Worm (Caenorhabditis elegans) whole organism, L3 larva: ENCODE results near the gene M163.1.

Experiments used
- ZK546.5 ChIP-seq: sonication (generic microtip); optimal IDR thresholded peaks from 2 replicates; lab custom pipeline; 2017; ENCODE audit warnings: missing biosample characterization, missing genetic modification characterization
- aly-2 ChIP-seq: fragments of 150-350 bp; optimal IDR thresholded peaks from 2 replicates; lab custom pipeline; 2014; ENCODE audit warnings: missing biosample characterization, missing genetic modification characterization
- ceh-16 ChIP-seq: sonication (generic microtip); optimal IDR thresholded peaks from 2 replicates; lab custom pipeline; 2017; ENCODE audit warnings: missing biosample characterization, missing genetic modification characterization
- ceh-28 ChIP-seq: fragments of 150-350 bp; optimal IDR thresholded peaks from 2 replicates; lab custom pipeline; 2014; ENCODE audit warnings: missing biosample characterization, missing genetic modification reagents, missing genetic modification characterization
- daf-12 ChIP-seq: fragments of 150-350 bp; optimal IDR thresholded peaks from 2 replicates; lab custom pipeline; 2014; ENCODE audit warnings: missing biosample characterization, missing genetic modification reagents, missing genetic modification characterization
- egl-27 ChIP-seq: sonication (generic microtip); optimal IDR thresholded peaks from 4 replicates; lab custom pipeline; 2017; ENCODE audit warnings: missing biosample characterization, missing genetic modification reagents, missing genetic modification characterization
- egl-5 ChIP-seq: fragments of 150-350 bp; optimal IDR thresholded peaks from 2 replicates; lab custom pipeline; 2017; ENCODE audit warnings: missing biosample characterization, missing genetic modification reagents, missing genetic modification characterization, inconsistent platforms
- elt-1 ChIP-seq: fragments of 150-350 bp; optimal IDR thresholded peaks from 2 replicates; lab custom pipeline; 2014; ENCODE audit warnings: missing biosample characterization, missing genetic modification characterization
- elt-2 ChIP-seq: sonication (generic microtip); optimal IDR thresholded peaks from 2 replicates; lab custom pipeline; 2016; ENCODE audit warnings: missing genetic modification reagents, mild to moderate bottlenecking, missing genetic modification characterization, missing compliant biosample characterization
- elt-3 ChIP-seq, 3 experiments: fragments of 150-350 bp in 1 of 3; sonication (generic microtip) in 2 of 3; optimal IDR thresholded peaks; 2 replicates in 2 of 3; 4 replicates in 1 of 3; lab custom pipeline; 2014 to 2017; ENCODE audit warnings: missing biosample characterization in 3 of 3, missing genetic modification characterization in 3 of 3
- eor-1 ChIP-seq, 2 experiments: fragments of 150-350 bp; optimal IDR thresholded peaks; 2 replicates each; lab custom pipeline; 2014 to 2018; ENCODE audit warnings: missing biosample characterization in 2 of 2, missing genetic modification characterization in 2 of 2
- fkh-10 ChIP-seq: sonication (generic microtip); optimal IDR thresholded peaks from 2 replicates; lab custom pipeline; 2017; ENCODE audit warnings: missing biosample characterization, missing genetic modification reagents, missing genetic modification characterization
- fkh-2 ChIP-seq: fragments of 150-350 bp; optimal IDR thresholded peaks from 2 replicates; lab custom pipeline; 2014; ENCODE audit warnings: missing biosample characterization, missing genetic modification reagents, missing genetic modification characterization
- fos-1 ChIP-seq: fragments of 150-350 bp; optimal IDR thresholded peaks from 2 replicates; lab custom pipeline; 2014; ENCODE audit warnings: missing biosample characterization, missing genetic modification characterization
- hmg-11 ChIP-seq: sonication (generic microtip); optimal IDR thresholded peaks from 2 replicates; lab custom pipeline; 2016; ENCODE audit warnings: missing genetic modification characterization, missing compliant biosample characterization
- jun-1 ChIP-seq: fragments of 150-350 bp; optimal IDR thresholded peaks from 2 replicates; lab custom pipeline; 2014; ENCODE audit warnings: missing biosample characterization, missing genetic modification reagents, missing genetic modification characterization
- lin-15B ChIP-seq: fragments of 150-350 bp; optimal IDR thresholded peaks from 2 replicates; lab custom pipeline; 2014; ENCODE audit warnings: missing biosample characterization, missing genetic modification characterization
- lin-39 ChIP-seq: fragments of 150-350 bp; optimal IDR thresholded peaks from 2 replicates; lab custom pipeline; 2018; ENCODE audit warnings: missing biosample characterization, missing genetic modification reagents, missing genetic modification characterization
- mdl-1 ChIP-seq: fragments of 150-350 bp; optimal IDR thresholded peaks from 2 replicates; lab custom pipeline; 2014; ENCODE audit warnings: missing biosample characterization, missing genetic modification characterization
- mml-1 ChIP-seq: fragments of 150-350 bp; sonication (generic microtip); optimal IDR thresholded peaks from 3 replicates; lab custom pipeline; 2014; ENCODE audit warnings: missing biosample characterization, missing genetic modification characterization
- nfya-1 ChIP-seq: sonication (generic microtip); optimal IDR thresholded peaks from 2 replicates; lab custom pipeline; 2017; ENCODE audit warnings: missing genetic modification characterization, mild to moderate bottlenecking, missing compliant biosample characterization, antibody characterized with exemption, moderate library complexity; ENCODE audit not compliant: insufficient read depth
- nhr-11 ChIP-seq: fragments of 150-350 bp; optimal IDR thresholded peaks from 2 replicates; lab custom pipeline; 2014; ENCODE audit warnings: missing biosample characterization, missing genetic modification characterization
- nhr-12 ChIP-seq: fragments of 150-350 bp; optimal IDR thresholded peaks from 2 replicates; lab custom pipeline; 2014; ENCODE audit warnings: missing biosample characterization, missing genetic modification characterization
- nhr-23 ChIP-seq: fragments of 150-350 bp; optimal IDR thresholded peaks from 2 replicates; lab custom pipeline; 2014; ENCODE audit warnings: missing biosample characterization, missing genetic modification reagents, missing genetic modification characterization
- nhr-237 ChIP-seq: fragments of 150-350 bp; optimal IDR thresholded peaks from 2 replicates; lab custom pipeline; 2014; ENCODE audit warnings: missing biosample characterization, missing genetic modification characterization
- nhr-25 ChIP-seq: sonication (generic microtip); optimal IDR thresholded peaks from 2 replicates; lab custom pipeline; 2017; ENCODE audit warnings: missing biosample characterization, missing genetic modification characterization
- nhr-43 ChIP-seq: sonication (generic microtip); optimal IDR thresholded peaks from 2 replicates; lab custom pipeline; 2016; ENCODE audit warnings: mild to moderate bottlenecking, missing genetic modification characterization, missing compliant biosample characterization; ENCODE audit not compliant: poor library complexity, severe bottlenecking
- nhr-76 ChIP-seq: fragments of 150-350 bp; sonication (generic microtip); optimal IDR thresholded peaks from 5 replicates; lab custom pipeline; 2014; ENCODE audit warnings: missing biosample characterization, missing genetic modification characterization
- nhr-77 ChIP-seq: fragments of 150-350 bp; optimal IDR thresholded peaks from 2 replicates; lab custom pipeline; 2014; ENCODE audit warnings: missing biosample characterization, missing genetic modification characterization
- pha-4 ChIP-seq: fragments of 150-350 bp; optimal IDR thresholded peaks from 2 replicates; lab custom pipeline; 2014; ENCODE audit warnings: missing biosample characterization, missing genetic modification reagents, missing genetic modification characterization
- pqm-1 ChIP-seq: fragments of 150-350 bp; optimal IDR thresholded peaks from 2 replicates; lab custom pipeline; 2017; ENCODE audit warnings: missing biosample characterization, missing genetic modification characterization, inconsistent platforms
- snpc-4 ChIP-seq: fragments of 150-350 bp; optimal IDR thresholded peaks from 2 replicates; lab custom pipeline; 2014; ENCODE audit warnings: missing biosample characterization, missing genetic modification characterization
- unc-39 ChIP-seq: sonication (generic microtip); optimal IDR thresholded peaks from 4 replicates; lab custom pipeline; 2017; ENCODE audit warnings: missing biosample characterization, missing genetic modification characterization
- zag-1 ChIP-seq: fragments of 150-350 bp; optimal IDR thresholded peaks from 2 replicates; lab custom pipeline; 2014; ENCODE audit warnings: missing biosample characterization, missing genetic modification characterization
- ztf-4 ChIP-seq: fragments of 150-350 bp; optimal IDR thresholded peaks from 2 replicates; lab custom pipeline; 2014; ENCODE audit warnings: missing biosample characterization, missing genetic modification characterization

Gene M163.1

ce11 chrX:14500422-14501058 is 3.1 kb downstream of the M163.1 start:
- TF ChIP-seq pqm-1 (tag; lab: Kevin White, UChicago): peak; percentile 17
- TF ChIP-seq pha-4 (tag; lab: Kevin White, UChicago): peak; percentile 14
- no peak for TF ChIP-seq hmg-11
- peak; percentile 84 for TF ChIP-seq elt-1 (tag; lab: Kevin White, UChicago)
- peak; percentile 99 for TF ChIP-seq elt-2 (tag; lab: Kevin White, UChicago)
- peak; percentile 72 for TF ChIP-seq nhr-25 (tag; lab: Kevin White, UChicago)
- TF ChIP-seq egl-27 (tag; lab: Kevin White, UChicago): peak; percentile 36
- TF ChIP-seq jun-1 (tag; lab: Kevin White, UChicago): no peak

DNA sequence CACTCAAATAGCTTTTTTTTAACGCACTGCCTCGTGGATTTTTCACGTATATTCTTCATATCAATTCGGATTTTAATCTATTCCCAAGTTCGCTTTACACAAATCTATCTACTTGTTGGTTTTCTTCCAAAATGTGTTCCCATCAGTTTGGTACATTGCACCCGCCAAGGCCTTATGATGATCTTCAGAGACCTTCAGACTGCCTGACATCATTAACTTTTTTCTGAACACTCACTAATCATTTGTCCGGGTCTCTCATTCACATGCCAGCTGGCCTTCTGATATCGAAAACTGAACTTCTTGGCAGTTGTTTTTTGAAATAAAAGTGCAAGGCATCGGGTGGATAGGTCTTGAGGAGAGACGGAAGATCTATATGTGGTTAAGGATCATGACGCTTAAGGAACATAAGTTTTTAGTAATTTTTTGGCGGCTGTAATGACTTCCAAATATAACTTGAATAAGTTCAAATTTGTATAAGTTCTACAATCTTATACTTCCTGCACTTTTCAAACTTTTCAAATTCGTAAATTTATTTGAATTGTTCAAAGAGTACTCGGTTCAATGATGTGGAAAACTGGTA is 3.7 kb downstream of the M163.1 start:
- TF ChIP-seq nhr-25 (tag; lab: Kevin White, UChicago) (peak; percentile 53), nhr-23 (no peak), ceh-28 (tag; lab: Kevin White, UChicago) (no peak), ZK546.5 (tag; lab: Kevin White, UChicago) (no peak), ceh-16 (tag; lab: Kevin White, UChicago) (no peak), nhr-12 (no peak), eor-1 (tag; optimal IDR thresholded peaks at IDR 0.05; lab: Kevin White, UChicago) (no peak), fos-1 (tag; lab: Kevin White, UChicago) (no peak), egl-5 (tag; lab: Kevin White, UChicago) (no peak), pqm-1 (tag; lab: Kevin White, UChicago) (no peak), nhr-11 (tag; lab: Kevin White, UChicago) (no peak), ztf-4 (tag; lab: Kevin White, UChicago) (no peak), fkh-10 (GFP tag; lab: Kevin White, UChicago) (no peak), pha-4 (tag; lab: Kevin White, UChicago) (no peak), nhr-77 (no peak), nhr-43 (peak; percentile 5), unc-39 (tag; lab: Kevin White, UChicago) (no peak), daf-12 (tag; lab: Kevin White, UChicago) (no peak)

DNA sequence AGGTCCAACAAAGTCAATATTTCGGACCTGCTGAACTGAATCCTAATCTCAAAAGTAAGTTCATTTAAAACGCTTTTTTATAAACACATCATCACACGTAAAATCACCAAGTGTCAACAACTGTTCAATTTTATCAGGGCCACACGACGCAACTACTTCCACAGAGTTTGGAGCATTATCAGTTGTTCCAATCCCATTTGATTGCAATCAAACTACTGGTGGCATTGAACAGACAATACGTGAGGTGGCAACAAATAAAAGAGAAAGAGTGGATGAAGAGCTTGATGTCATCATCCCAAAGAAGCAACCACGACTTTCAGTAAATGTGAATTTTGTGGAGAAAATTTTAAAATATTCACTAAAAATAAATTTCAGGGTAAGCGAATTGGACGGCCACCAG is 7.1 kb downstream of the M163.1 start:
- TF ChIP-seq mdl-1: no peak
- TF ChIP-seq snpc-4 (tag; lab: Kevin White, UChicago): no peak
- TF ChIP-seq nhr-25 (tag; lab: Kevin White, UChicago): no peak
- TF ChIP-seq egl-5 (tag; lab: Kevin White, UChicago): peak; percentile 81
- no peak for TF ChIP-seq zag-1 (tag; lab: Kevin White, UChicago)
- TF ChIP-seq pha-4 (tag; lab: Kevin White, UChicago): no peak

- TF ChIP-seq nhr-76 (tag; lab: Kevin White, UChicago) (no peak), ztf-4 (tag; lab: Kevin White, UChicago) (no peak), nhr-11 (tag; lab: Kevin White, UChicago) (no peak), nhr-12 (no peak), lin-15B (tag; lab: Kevin White, UChicago) (no peak), ceh-16 (tag; lab: Kevin White, UChicago) (no peak), aly-2 (tag; lab: Kevin White, UChicago) (no peak), nhr-77 (no peak), ceh-28 (tag; lab: Kevin White, UChicago) (no peak), jun-1 (tag; lab: Kevin White, UChicago) (no peak)
Measured at ce11 chrX:14495785-14496184, 7.8 kb downstream of the M163.1 start, which contains the start of gene ztf-14. Gene ztf-14, plus strand, starts transcription at chrX:14496085.

- TF ChIP-seq nhr-237 (no peak), nhr-23 (no peak), lin-15B (tag; lab: Kevin White, UChicago) (no peak), lin-39 (tag; lab: Kevin White, UChicago) (peak; percentile 61), nhr-25 (tag; lab: Kevin White, UChicago) (no peak), snpc-4 (tag; lab: Kevin White, UChicago) (no peak), fkh-2 (tag; lab: Kevin White, UChicago) (no peak), egl-5 (tag; lab: Kevin White, UChicago) (no peak), nhr-77 (no peak), hmg-11 (no peak), mml-1 (tag; lab: Kevin White, UChicago) (no peak), pha-4 (tag; lab: Kevin White, UChicago) (peak; percentile 41), elt-3 (tag; optimal IDR thresholded peaks at IDR 0.05; lab: Kevin White, UChicago) (no peak), zag-1 (tag; lab: Kevin White, UChicago) (no peak), nfya-1 (tag; lab: Kevin White, UChicago) (peak; percentile 9)
Measured at ce11 chrX:14495075-14495474, 8.5 kb downstream of the M163.1 start.
